Fruit fly (Drosophila melanogaster) whole organism, embryonic: ENCODE results near the gene Ntf-2r.

Source experiments
- Awh ChIP-seq: fragments of 200-800 bp; sonication (Bioruptor generic); IDR thresholded peaks from 2 replicates; pipeline ENCODE4, ENCODE4 v1.3.6; 2022; ENCODE audit warnings: missing biosample characterization, missing genetic modification characterization
- B-H1 ChIP-seq: fragments of 200-800 bp; sonication (Bioruptor generic); IDR thresholded peaks from 3 replicates; pipeline ENCODE4 v1.3.6; 2022; ENCODE audit warnings: missing biosample characterization, missing genetic modification characterization
- Bteb2 ChIP-seq: fragments of 200-800 bp; sonication (Bioruptor generic); optimal IDR thresholded peaks from 2 replicates; lab custom pipeline; 2016; ENCODE audit warnings: missing biosample characterization, missing genetic modification characterization
- CG10147 ChIP-seq: fragments of 200-800 bp; sonication (Bioruptor generic); optimal IDR thresholded peaks from 2 replicates; lab custom pipeline; 2019; ENCODE audit warnings: missing biosample characterization, mild to moderate bottlenecking, missing genetic modification characterization, moderate library complexity
- CG11093 ChIP-seq: fragments of 200-800 bp; sonication (Bioruptor generic); IDR thresholded peaks from 3 replicates; pipeline ENCODE4 v1.3.6; 2022; ENCODE audit warnings: missing biosample characterization, missing genetic modification characterization
- CG11398 ChIP-seq: fragments of 200-800 bp; sonication (Bioruptor generic); optimal IDR thresholded peaks from 2 replicates; lab custom pipeline; 2016; ENCODE audit warnings: missing biosample characterization, missing genetic modification characterization
- CG11504 ChIP-seq: fragments of 200-800 bp; sonication (Bioruptor generic); optimal IDR thresholded peaks from 3 replicates; lab custom pipeline; 2019; ENCODE audit warnings: missing biosample characterization, mild to moderate bottlenecking, missing genetic modification characterization, moderate library complexity
- CG13123 ChIP-seq: fragments of 200-800 bp; sonication (Bioruptor generic); optimal IDR thresholded peaks from 2 replicates; lab custom pipeline; 2016; ENCODE audit warnings: missing biosample characterization, missing genetic modification characterization
- CG13296 ChIP-seq: fragments of 200-800 bp; sonication (Bioruptor generic); optimal IDR thresholded peaks from 3 replicates; lab custom pipeline; 2018; ENCODE audit warnings: missing biosample characterization, mild to moderate bottlenecking, missing genetic modification characterization
- CG14667 ChIP-seq: fragments of 200-800 bp; sonication (Bioruptor generic); IDR thresholded peaks from 2 replicates; pipeline ENCODE4 v1.3.6; 2022; ENCODE audit warnings: missing biosample characterization, missing genetic modification characterization
- CG14710 ChIP-seq: fragments of 200-800 bp; sonication (Bioruptor generic); optimal IDR thresholded peaks from 3 replicates; lab custom pipeline; 2019; ENCODE audit warnings: missing biosample characterization, mild to moderate bottlenecking, missing genetic modification characterization, moderate library complexity
- CG1529 ChIP-seq: fragments of 200-800 bp; sonication (Bioruptor generic); optimal IDR thresholded peaks from 3 replicates; lab custom pipeline; 2018; ENCODE audit warnings: missing biosample characterization, missing genetic modification characterization
- CG15479 ChIP-seq: fragments of 200-800 bp; sonication (Bioruptor generic); optimal IDR thresholded peaks from 3 replicates; lab custom pipeline; 2019; ENCODE audit warnings: missing biosample characterization, mild to moderate bottlenecking, missing genetic modification characterization, moderate library complexity
- CG16863 ChIP-seq: fragments of 200-800 bp; sonication (Bioruptor generic); optimal IDR thresholded peaks from 3 replicates; lab custom pipeline; 2016; ENCODE audit warnings: missing biosample characterization, missing genetic modification characterization
- CG17328 ChIP-seq: fragments of 200-800 bp; sonication (Bioruptor generic); IDR thresholded peaks from 2 replicates; pipeline ENCODE4 v1.3.6; 2022; ENCODE audit warnings: missing biosample characterization, missing genetic modification characterization
- CG17359 ChIP-seq: fragments of 200-800 bp; sonication (Bioruptor generic); optimal IDR thresholded peaks from 3 replicates; lab custom pipeline; 2018; ENCODE audit warnings: missing biosample characterization, mild to moderate bottlenecking, missing genetic modification characterization, moderate library complexity
- CG2116 ChIP-seq: fragments of 200-800 bp; sonication (Bioruptor generic); optimal IDR thresholded peaks from 3 replicates; lab custom pipeline; 2018; ENCODE audit warnings: missing biosample characterization, mild to moderate bottlenecking, missing genetic modification characterization
- CG2712 ChIP-seq: fragments of 200-800 bp; optimal IDR thresholded peaks from 3 replicates; lab custom pipeline; 2019; ENCODE audit warnings: missing biosample characterization, mild to moderate bottlenecking, missing genetic modification characterization, moderate library complexity
- CG3838 ChIP-seq: fragments of 200-800 bp; sonication (Bioruptor generic); optimal IDR thresholded peaks from 3 replicates; lab custom pipeline; 2016; ENCODE audit warnings: missing biosample characterization, missing genetic modification characterization
- CG3995 ChIP-seq: fragments of 200-800 bp; sonication (Bioruptor generic); optimal IDR thresholded peaks from 3 replicates; lab custom pipeline; 2016; ENCODE audit warnings: missing biosample characterization, missing genetic modification characterization
- CG4424 ChIP-seq: fragments of 200-800 bp; sonication (Bioruptor generic); optimal IDR thresholded peaks from 3 replicates; lab custom pipeline; 2016; ENCODE audit warnings: missing biosample characterization, missing genetic modification characterization
- CG6175 ChIP-seq: fragments of 200-800 bp; sonication (Bioruptor generic); IDR thresholded peaks from 3 replicates; pipeline ENCODE4 v1.3.6; 2022; ENCODE audit warnings: missing biosample characterization, missing genetic modification characterization
- CG6254 ChIP-seq: fragments of 200-800 bp; sonication (Bioruptor generic); optimal IDR thresholded peaks from 3 replicates; lab custom pipeline; 2017; ENCODE audit warnings: mild to moderate bottlenecking, missing biosample characterization, missing genetic modification reagents, missing genetic modification characterization
- CG7357 ChIP-seq: fragments of 200-800 bp; sonication (Bioruptor generic); IDR thresholded peaks from 3 replicates; pipeline ENCODE4 v1.3.6; 2022; ENCODE audit warnings: missing biosample characterization, missing genetic modification characterization
- CG9797 ChIP-seq: fragments of 200-800 bp; sonication (Bioruptor generic); optimal IDR thresholded peaks from 3 replicates; lab custom pipeline; 2018; ENCODE audit warnings: missing biosample characterization, mild to moderate bottlenecking, missing genetic modification characterization
- CG9876 ChIP-seq: fragments of 200-800 bp; sonication (Bioruptor generic); optimal IDR thresholded peaks from 2 replicates; lab custom pipeline; 2016; ENCODE audit warnings: missing biosample characterization, missing genetic modification characterization
- CTCF ChIP-seq: fragments of 200-800 bp; sonication (Bioruptor generic); optimal IDR thresholded peaks from 2 replicates; lab custom pipeline; 2017; ENCODE audit warnings: missing biosample characterization, mild to moderate bottlenecking, missing genetic modification characterization, moderate library complexity
- Camta ChIP-seq: fragments of 200-800 bp; sonication (Bioruptor generic); optimal IDR thresholded peaks from 2 replicates; lab custom pipeline; 2016; ENCODE audit warnings: missing biosample characterization, missing genetic modification characterization
- Doc2 ChIP-seq: fragments of 200-800 bp; sonication (Bioruptor generic); IDR thresholded peaks from 2 replicates; pipeline ENCODE4 v1.3.6; 2022; ENCODE audit warnings: missing biosample characterization, missing genetic modification characterization
- Elba2 ChIP-seq: fragments of 200-800 bp; sonication (Bioruptor generic); optimal IDR thresholded peaks from 3 replicates; lab custom pipeline; 2016; ENCODE audit warnings: missing biosample characterization, missing genetic modification characterization
- Hand ChIP-seq: fragments of 200-800 bp; sonication (Bioruptor generic); optimal IDR thresholded peaks from 2 replicates; lab custom pipeline; 2017; ENCODE audit warnings: mild to moderate bottlenecking, missing biosample characterization, missing genetic modification reagents, missing genetic modification characterization
- Hsf ChIP-seq: fragments of 200-800 bp; sonication (Bioruptor generic); optimal IDR thresholded peaks from 3 replicates; lab custom pipeline; 2016; ENCODE audit warnings: missing biosample characterization, missing genetic modification characterization
- NfI ChIP-seq: fragments of 200-800 bp; sonication (Bioruptor generic); optimal IDR thresholded peaks from 3 replicates; lab custom pipeline; 2018; ENCODE audit warnings: missing biosample characterization, mild to moderate bottlenecking, missing genetic modification characterization, moderate library complexity
- Oli ChIP-seq: fragments of 200-800 bp; sonication (Bioruptor generic); optimal IDR thresholded peaks from 2 replicates; lab custom pipeline; 2018; ENCODE audit warnings: missing biosample characterization, mild to moderate bottlenecking, missing genetic modification characterization, moderate library complexity
- Optix ChIP-seq: fragments of 200-800 bp; sonication (Bioruptor generic); IDR thresholded peaks from 3 replicates; pipeline ENCODE4 v1.3.6; 2022; ENCODE audit warnings: missing biosample characterization, missing genetic modification characterization
- Six4 ChIP-seq: fragments of 200-800 bp; sonication (Bioruptor generic); optimal IDR thresholded peaks from 2 replicates; lab custom pipeline; 2016; ENCODE audit warnings: missing biosample characterization, missing genetic modification characterization
- Sry-δ ChIP-seq: fragments of 200-800 bp; sonication (Bioruptor generic); optimal IDR thresholded peaks from 2 replicates; lab custom pipeline; 2016; ENCODE audit warnings: missing biosample characterization, missing genetic modification characterization
- Xbp1 ChIP-seq: fragments of 200-800 bp; sonication (Bioruptor generic); optimal IDR thresholded peaks from 3 replicates; lab custom pipeline; 2016; ENCODE audit warnings: missing biosample characterization, mild to moderate bottlenecking, missing genetic modification characterization
- bsh ChIP-seq, 2 experiments: fragments of 200-800 bp; sonication (Bioruptor generic); optimal IDR thresholded peaks; 2 replicates each; lab custom pipeline; 2017 to 2018; ENCODE audit warnings: mild to moderate bottlenecking in 2 of 2, missing biosample characterization in 2 of 2, missing genetic modification characterization in 2 of 2, moderate library complexity in 1 of 2
- croc ChIP-seq: fragments of 200-800 bp; sonication (Bioruptor generic); conservative IDR thresholded peaks from 3 replicates; pipeline ENCODE4 v1.3.6; 2022; ENCODE audit warnings: missing biosample characterization, missing genetic modification characterization
- en ChIP-seq: fragments of 200-800 bp; sonication (Bioruptor generic); optimal IDR thresholded peaks from 2 replicates; lab custom pipeline; 2016; ENCODE audit warnings: missing biosample characterization, missing genetic modification characterization
- fd96Cb ChIP-seq: fragments of 200-800 bp; sonication (Bioruptor generic); optimal IDR thresholded peaks from 2 replicates; lab custom pipeline; 2018; ENCODE audit warnings: missing biosample characterization, mild to moderate bottlenecking, missing genetic modification characterization, moderate library complexity
- fu2 ChIP-seq: fragments of 200-800 bp; sonication (Bioruptor generic); optimal IDR thresholded peaks from 2 replicates; lab custom pipeline; 2016; ENCODE audit warnings: missing biosample characterization, missing genetic modification characterization
- her ChIP-seq: fragments of 200-800 bp; sonication (Bioruptor generic); optimal IDR thresholded peaks from 2 replicates; lab custom pipeline; 2016; ENCODE audit warnings: missing biosample characterization, missing genetic modification characterization
- hth ChIP-seq: fragments of >200 bp; optimal IDR thresholded peaks from 2 replicates; lab custom pipeline; 2017; ENCODE audit warnings: inconsistent platforms
- nerfin-1 ChIP-seq: fragments of 200-800 bp; sonication (Bioruptor generic); optimal IDR thresholded peaks from 3 replicates; lab custom pipeline; 2019; ENCODE audit warnings: missing biosample characterization, mild to moderate bottlenecking, missing genetic modification characterization, moderate library complexity
- pnt ChIP-seq: fragments of 200-800 bp; sonication (Bioruptor generic); optimal IDR thresholded peaks from 3 replicates; lab custom pipeline; 2016; ENCODE audit warnings: missing biosample characterization, missing genetic modification characterization
- sens ChIP-seq: fragments of 200-800 bp; sonication (Bioruptor generic); peaks from one replicate; lab custom pipeline; 2016; ENCODE audit warnings: missing biosample characterization, missing genetic modification characterization
- tna ChIP-seq: fragments of 200-800 bp; sonication (Bioruptor generic); IDR thresholded peaks from 2 replicates; pipeline ENCODE4 v1.3.6; 2022; ENCODE audit warnings: missing biosample characterization, missing genetic modification characterization; ENCODE audit not compliant: partially characterized antibody
- tx ChIP-seq: fragments of 200-800 bp; sonication (Bioruptor generic); optimal IDR thresholded peaks from 2 replicates; lab custom pipeline; 2016; ENCODE audit warnings: missing biosample characterization, missing genetic modification characterization
- unpg ChIP-seq: fragments of 200-800 bp; sonication (Bioruptor generic); optimal IDR thresholded peaks from 3 replicates; lab custom pipeline; 2018; ENCODE audit warnings: missing biosample characterization, mild to moderate bottlenecking, missing genetic modification characterization, moderate library complexity
- yki ChIP-seq: fragments of >200 bp; optimal IDR thresholded peaks from 3 replicates; lab custom pipeline; 2018

The Ntf-2r gene

dm6 chr2L:18448639-18449430 is 5.6 kb upstream of the Ntf-2r start, which contains the start of gene ncm (continued):
- TF ChIP-seq CG3838 (GFP tag; lab: Kevin White, UChicago) (no peak), yki (no peak), CG2712 (tag; lab: Kevin White, UChicago) (peak; percentile 52), Camta (GFP tag; lab: Kevin White, UChicago) (no peak), CG11093 (no peak), CG11504 (tag; lab: Kevin White, UChicago) (no peak), sens (peak; percentile 33), tna (GFP tag; lab: Robert Waterston, UW) (peak; percentile 76), CG16863 (no peak), B-H1 (GFP tag; lab: Robert Waterston, UW) (no peak), CG2116 (GFP tag; lab: Kevin White, UChicago) (peak; percentile 77), Sry-δ (GFP tag; lab: Kevin White, UChicago) (peak; percentile 90), Bteb2 (GFP tag; lab: Kevin White, UChicago) (no peak), CG14667 (GFP tag; lab: Robert Waterston, UW) (no peak), CG4424 (peak; percentile 39), Oli (tag; lab: Kevin White, UChicago) (no peak), CG17359 (tag; lab: Kevin White, UChicago) (no peak), Six4 (GFP tag; lab: Kevin White, UChicago) (no peak), bsh (GFP tag; optimal IDR thresholded peaks at IDR 0.05; lab: Kevin White, UChicago) (no peak), CG10147 (GFP tag; lab: Kevin White, UChicago) (no peak), Doc2 (no peak), CG13123 (GFP tag; lab: Kevin White, UChicago) (no peak), CTCF (no peak), tx (GFP tag; lab: Kevin White, UChicago) (no peak), CG6254 (GFP tag; lab: Kevin White, UChicago) (no peak), CG7357 (GFP tag; lab: Robert Waterston, UW) (no peak), Hand (GFP tag; lab: Kevin White, UChicago) (no peak), CG13296 (GFP tag; lab: Kevin White, UChicago) (no peak), CG11398 (no peak), her (no peak), CG6175 (GFP tag; lab: Robert Waterston, UW) (no peak), CG9876 (GFP tag; lab: Kevin White, UChicago) (no peak), CG3995 (GFP tag; lab: Kevin White, UChicago) (no peak), pnt (GFP tag; lab: Kevin White, UChicago) (no peak), CG15479 (no peak), nerfin-1 (tag; lab: Kevin White, UChicago) (no peak), hth (lab: Kevin White, UChicago) (no peak), CG1529 (no peak), CG9797 (GFP tag; lab: Kevin White, UChicago) (peak; percentile 9), CG14710 (tag; lab: Kevin White, UChicago) (peak; percentile 64), Elba2 (no peak), fu2 (GFP tag; lab: Kevin White, UChicago) (no peak), NfI (no peak), Hsf (GFP tag; lab: Kevin White, UChicago) (no peak), croc (GFP tag; lab: Robert Waterston, UW) (no peak), fd96Cb (no peak), CG17328 (GFP tag; lab: Robert Waterston, UW) (no peak), Xbp1 (GFP tag; lab: Kevin White, UChicago) (peak; percentile 27), Optix (no peak), unpg (no peak), en (GFP tag; lab: Kevin White, UChicago) (no peak), Awh (GFP tag; lab: Robert Waterston, UW) (no peak)
